Worm (Caenorhabditis elegans) whole organism, L2 larva: ENCODE data around the gene Y46G5A.15.

ENCODE experiments used
- C34F6.9 ChIP-seq: fragments of 150-350 bp; optimal IDR thresholded peaks from 2 replicates; lab custom pipeline; 2014; ENCODE audit warnings: missing biosample characterization, missing genetic modification characterization
- R02D3.7 ChIP-seq: fragments of 150-350 bp; optimal IDR thresholded peaks from 2 replicates; lab custom pipeline; 2014; ENCODE audit warnings: missing biosample characterization, missing genetic modification characterization
- Y55F3AM.14 ChIP-seq: fragments of 200-800 bp; sonication (Bioruptor generic); optimal IDR thresholded peaks from 2 replicates; lab custom pipeline; 2018; ENCODE audit warnings: mild to moderate bottlenecking, missing genetic modification characterization, missing compliant biosample characterization
- alr-1 ChIP-seq: fragments of 150-350 bp; optimal IDR thresholded peaks from 2 replicates; lab custom pipeline; 2014; ENCODE audit warnings: missing biosample characterization, missing genetic modification characterization
- aly-2 ChIP-seq: fragments of 150-350 bp; optimal IDR thresholded peaks from 2 replicates; lab custom pipeline; 2014; ENCODE audit warnings: missing biosample characterization, missing genetic modification characterization
- ama-1 ChIP-seq: fragments of 150-350 bp; optimal IDR thresholded peaks from 2 replicates; lab custom pipeline; 2018; ENCODE audit warnings: inconsistent platforms
- blmp-1 ChIP-seq: sonication (generic microtip); optimal IDR thresholded peaks from 2 replicates; lab custom pipeline; 2017; ENCODE audit warnings: missing genetic modification characterization, mild to moderate bottlenecking, missing compliant biosample characterization, antibody characterized with exemption, moderate library complexity; ENCODE audit not compliant: insufficient read depth
- crh-2 ChIP-seq: sonication (generic microtip); optimal IDR thresholded peaks from 2 replicates; lab custom pipeline; 2017; ENCODE audit warnings: missing biosample characterization, missing genetic modification characterization
- dmd-4 ChIP-seq: sonication (generic microtip); optimal IDR thresholded peaks from 2 replicates; lab custom pipeline; 2017; ENCODE audit warnings: missing biosample characterization, missing genetic modification characterization
- egl-27 ChIP-seq: sonication (generic microtip); optimal IDR thresholded peaks from 3 replicates; lab custom pipeline; 2017; ENCODE audit warnings: missing biosample characterization, missing genetic modification reagents, missing genetic modification characterization
- elt-1 ChIP-seq: fragments of 150-350 bp; optimal IDR thresholded peaks from 2 replicates; lab custom pipeline; 2014; ENCODE audit warnings: missing biosample characterization, missing genetic modification characterization
- elt-3 ChIP-seq: sonication (generic microtip); optimal IDR thresholded peaks from 2 replicates; lab custom pipeline; 2017; ENCODE audit warnings: missing biosample characterization, missing genetic modification characterization
- lin-11 ChIP-seq: fragments of 150-350 bp; sonication (generic microtip); optimal IDR thresholded peaks from 2 replicates; lab custom pipeline; 2014; ENCODE audit warnings: missing biosample characterization, missing genetic modification characterization, inconsistent platforms, mixed read lengths
- lin-13 ChIP-seq: fragments of 150-350 bp; optimal IDR thresholded peaks from 2 replicates; lab custom pipeline; 2014; ENCODE audit warnings: missing biosample characterization, missing genetic modification reagents, missing genetic modification characterization
- lsy-2 ChIP-seq, 2 experiments: fragments of 150-350 bp in 1 of 2; sonication (generic microtip) in 1 of 2; optimal IDR thresholded peaks; 2 replicates each; lab custom pipeline; 2014 to 2017; ENCODE audit warnings: missing biosample characterization in 2 of 2, missing genetic modification characterization in 2 of 2
- mbf-1 ChIP-seq: sonication (generic microtip); optimal IDR thresholded peaks from 2 replicates; lab custom pipeline; 2017; ENCODE audit warnings: missing biosample characterization, missing genetic modification characterization
- nhr-11 ChIP-seq: fragments of 150-350 bp; optimal IDR thresholded peaks from 2 replicates; lab custom pipeline; 2014; ENCODE audit warnings: missing biosample characterization, missing genetic modification characterization
- nhr-12 ChIP-seq: fragments of 150-350 bp; optimal IDR thresholded peaks from 2 replicates; lab custom pipeline; 2014; ENCODE audit warnings: missing biosample characterization, missing genetic modification characterization
- nhr-129 ChIP-seq: fragments of 150-350 bp; optimal IDR thresholded peaks from 2 replicates; lab custom pipeline; 2014; ENCODE audit warnings: missing biosample characterization, missing genetic modification characterization
- nhr-21 ChIP-seq: fragments of 150-350 bp; optimal IDR thresholded peaks from 2 replicates; lab custom pipeline; 2014; ENCODE audit warnings: missing biosample characterization, missing genetic modification characterization
- nhr-237 ChIP-seq: fragments of 150-350 bp; optimal IDR thresholded peaks from 2 replicates; lab custom pipeline; 2014; ENCODE audit warnings: missing biosample characterization, missing genetic modification characterization
- nhr-25 ChIP-seq: fragments of 150-350 bp; sonication (generic microtip); optimal IDR thresholded peaks from 3 replicates; lab custom pipeline; 2014; ENCODE audit warnings: missing biosample characterization, missing genetic modification characterization
- peb-1 ChIP-seq: fragments of 150-350 bp; optimal IDR thresholded peaks from 2 replicates; lab custom pipeline; 2014; ENCODE audit warnings: missing biosample characterization, missing genetic modification characterization
- skn-1 ChIP-seq: sonication (generic microtip); optimal IDR thresholded peaks from 2 replicates; lab custom pipeline; 2017; ENCODE audit warnings: missing biosample characterization, missing genetic modification characterization
- sma-3 ChIP-seq: sonication (generic microtip); optimal IDR thresholded peaks from 2 replicates; lab custom pipeline; 2016; ENCODE audit warnings: missing genetic modification reagents, missing genetic modification characterization, missing compliant biosample characterization
- sma-9 ChIP-seq, 2 experiments: fragments of 150-350 bp in 1 of 2; sonication (generic microtip) in 1 of 2; optimal IDR thresholded peaks; 2 replicates each; lab custom pipeline; 2014 to 2016; ENCODE audit warnings: missing genetic modification characterization in 2 of 2, mild to moderate bottlenecking in 1 of 2, missing biosample characterization in 1 of 2, missing compliant biosample characterization in 1 of 2, missing genetic modification reagents in 1 of 2, moderate library complexity in 1 of 2
- snpc-4 ChIP-seq: fragments of 150-350 bp; optimal IDR thresholded peaks from 2 replicates; lab custom pipeline; 2014; ENCODE audit warnings: missing biosample characterization, missing genetic modification characterization
- unc-55 ChIP-seq: fragments of 150-350 bp; sonication (generic microtip); optimal IDR thresholded peaks from 3 replicates; lab custom pipeline; 2014; ENCODE audit warnings: missing biosample characterization, missing genetic modification reagents, missing genetic modification characterization
- zag-1 ChIP-seq: fragments of 150-350 bp; optimal IDR thresholded peaks from 2 replicates; lab custom pipeline; 2014; ENCODE audit warnings: missing biosample characterization, missing genetic modification characterization
- ztf-1 ChIP-seq: fragments of 200-800 bp; sonication (Bioruptor generic); conservative IDR thresholded peaks from 2 replicates; pipeline ENCODE4 v1.3.6; 2022; ENCODE audit warnings: missing genetic modification characterization, missing compliant biosample characterization
- ztf-11 ChIP-seq: sonication (generic microtip); optimal IDR thresholded peaks from 2 replicates; lab custom pipeline; 2017; ENCODE audit warnings: missing biosample characterization, missing genetic modification characterization
- ztf-4 ChIP-seq: fragments of 150-350 bp; optimal IDR thresholded peaks from 2 replicates; lab custom pipeline; 2014; ENCODE audit warnings: missing biosample characterization, missing genetic modification characterization

The Y46G5A.15 gene

DNA sequence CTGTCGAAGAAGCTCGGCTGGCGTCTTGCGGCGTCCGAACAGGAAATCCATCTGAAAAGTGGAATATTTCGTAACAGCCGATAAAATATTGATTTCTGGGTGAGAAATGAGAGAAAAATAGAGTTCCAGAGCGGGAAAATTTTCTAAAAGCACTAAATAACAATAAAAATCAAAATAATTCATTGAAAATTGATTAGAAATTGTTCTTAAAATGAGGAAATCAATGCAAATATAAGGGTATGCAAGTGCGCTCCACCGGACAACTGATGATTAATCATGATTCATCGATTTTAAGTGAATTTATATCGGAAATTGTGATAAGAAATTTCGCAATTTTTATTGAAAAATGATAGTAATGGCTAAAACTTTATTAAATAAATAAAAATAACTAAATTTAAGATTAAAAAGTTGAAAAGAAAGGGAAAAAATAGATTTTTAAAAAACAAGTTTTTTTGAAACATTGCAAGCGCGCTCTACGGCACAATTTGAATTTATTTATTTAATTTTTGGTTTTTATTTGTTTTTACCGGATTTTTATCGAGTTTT is 17.0 kb downstream of the Y46G5A.15 start, which contains the start of the genes vps-2 and tiar-2 (continued):
- TF ChIP-seq skn-1 (tag; lab: Kevin White, UChicago), result peak; percentile 70
- TF ChIP-seq nhr-21 (tag; lab: Kevin White, UChicago), result peak; percentile 34
- peak in 1 of 2 experiments; percentile 87 for TF ChIP-seq lsy-2 (tag; optimal IDR thresholded peaks at IDR 0.05; lab: Kevin White, UChicago)
- TF ChIP-seq nhr-129 (tag; lab: Kevin White, UChicago), result peak; percentile 20
- no peak for TF ChIP-seq ztf-1 (GFP tag; lab: Robert Waterston, UW)
- TF ChIP-seq alr-1 (tag; lab: Kevin White, UChicago), result no peak
- no peak for TF ChIP-seq ztf-4 (tag; lab: Kevin White, UChicago)
- TF ChIP-seq R02D3.7 (tag; lab: Kevin White, UChicago), result no peak
- TF ChIP-seq ztf-11 (tag; lab: Kevin White, UChicago), result no peak
- TF ChIP-seq aly-2, result no peak
- TF ChIP-seq egl-27 (tag; lab: Kevin White, UChicago), result no peak
- peak; percentile 79 for TF ChIP-seq unc-55 (GFP tag; lab: Kevin White, UChicago)

ce11 chrII:12767258-12767824 is 17.9 kb downstream of the Y46G5A.15 start:
- TF ChIP-seq nhr-25 (tag; lab: Kevin White, UChicago) (no peak), blmp-1 (tag; lab: Kevin White, UChicago) (no peak), lin-13 (no peak), egl-27 (tag; lab: Kevin White, UChicago) (no peak), ztf-1 (GFP tag; lab: Robert Waterston, UW) (no peak), snpc-4 (tag; lab: Kevin White, UChicago) (no peak), unc-55 (GFP tag; lab: Kevin White, UChicago) (no peak), C34F6.9 (tag; lab: Kevin White, UChicago) (no peak), elt-3 (tag; lab: Kevin White, UChicago) (no peak), skn-1 (tag; lab: Kevin White, UChicago) (no peak), zag-1 (tag; lab: Kevin White, UChicago) (no peak), sma-9 (GFP tag; optimal IDR thresholded peaks at IDR 0.05; lab: Kevin White, UChicago) (no peak), sma-9 (tag; optimal IDR thresholded peaks at IDR 0.05; lab: Kevin White, UChicago) (no peak), alr-1 (tag; lab: Kevin White, UChicago) (no peak), nhr-12 (tag; lab: Kevin White, UChicago) (no peak), mbf-1 (tag; lab: Kevin White, UChicago) (no peak), lsy-2 (tag; optimal IDR thresholded peaks at IDR 0.05; lab: Kevin White, UChicago) (no peak), elt-1 (tag; lab: Kevin White, UChicago) (no peak), lin-11 (tag; lab: Kevin White, UChicago) (no peak)
- TF ChIP-seq, all 48 proteins: peak for 0

DNA sequence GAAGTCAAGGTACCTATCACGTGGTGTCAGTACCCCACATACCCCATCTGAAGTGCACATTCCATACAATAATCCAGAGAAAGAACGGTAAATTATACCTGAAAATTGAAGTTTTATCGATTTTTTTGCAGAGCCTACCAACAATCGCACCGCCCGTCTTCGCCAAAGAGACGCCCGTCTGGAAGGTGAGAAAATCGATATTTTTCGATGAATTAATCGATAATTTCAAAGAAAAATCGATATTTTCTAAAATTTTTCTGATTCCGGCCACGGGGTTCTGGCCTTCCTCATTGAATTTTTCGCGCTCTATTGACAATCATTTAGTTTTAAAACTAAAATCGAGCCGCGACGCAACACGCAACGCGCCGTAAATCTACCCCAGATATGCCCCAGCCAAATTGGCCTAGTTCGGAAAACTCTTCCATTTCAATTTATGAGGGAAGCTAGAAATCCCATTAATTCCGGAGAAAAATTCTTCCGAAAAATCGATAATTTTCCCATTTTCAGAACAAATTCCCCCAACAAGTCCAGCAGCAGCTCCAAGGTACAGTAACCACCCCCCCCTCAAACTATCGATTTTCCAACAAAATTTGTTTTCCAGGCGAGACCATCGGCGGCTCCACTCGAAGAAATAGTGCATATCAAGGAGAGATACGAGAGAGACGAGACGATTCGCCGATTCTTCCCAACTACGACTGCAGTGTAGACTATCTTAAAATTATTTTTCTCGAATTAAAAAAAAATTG is 18.6 kb downstream of the Y46G5A.15 start:
- TF ChIP-seq nhr-237 (tag; lab: Kevin White, UChicago) (no peak), lin-11 (tag; lab: Kevin White, UChicago) (no peak), peb-1 (tag; lab: Kevin White, UChicago) (no peak), ama-1 (lab: Kevin White, UChicago) (no peak), blmp-1 (tag; lab: Kevin White, UChicago) (no peak), ztf-4 (tag; lab: Kevin White, UChicago) (no peak)

DNA sequence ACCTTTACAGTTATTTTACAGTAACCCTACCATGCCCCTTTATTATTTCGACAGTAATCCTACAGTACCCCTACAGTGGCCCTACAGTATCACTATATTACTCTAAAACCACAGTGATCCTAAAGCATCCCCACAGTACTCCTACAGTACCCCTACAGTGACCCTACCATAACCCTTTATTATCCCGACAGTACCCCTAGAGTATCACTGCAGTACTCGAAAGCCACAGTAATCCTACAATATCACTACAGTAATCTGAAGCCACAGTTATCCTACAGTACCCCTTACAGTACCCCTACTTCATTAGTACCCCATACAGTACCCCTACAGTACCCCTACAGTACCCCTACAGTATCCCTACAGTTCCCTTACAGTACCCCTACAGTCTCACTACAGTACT is 20.7 kb downstream of the Y46G5A.15 start:
- TF ChIP-seq dmd-4 (tag; lab: Kevin White, UChicago) (no peak), nhr-11 (no peak), Y55F3AM.14 (no peak), crh-2 (tag; lab: Kevin White, UChicago) (no peak), sma-3 (GFP tag; lab: Kevin White, UChicago) (no peak), nhr-12 (tag; lab: Kevin White, UChicago) (no peak), snpc-4 (tag; lab: Kevin White, UChicago) (no peak), elt-3 (tag; lab: Kevin White, UChicago) (no peak), sma-9 (GFP tag; optimal IDR thresholded peaks at IDR 0.05; lab: Kevin White, UChicago) (no peak), sma-9 (tag; optimal IDR thresholded peaks at IDR 0.05; lab: Kevin White, UChicago) (no peak), nhr-129 (tag; lab: Kevin White, UChicago) (no peak), C34F6.9 (tag; lab: Kevin White, UChicago) (no peak), ztf-1 (GFP tag; lab: Robert Waterston, UW) (no peak), ztf-11 (tag; lab: Kevin White, UChicago) (no peak), nhr-21 (tag; lab: Kevin White, UChicago) (no peak), ztf-4 (tag; lab: Kevin White, UChicago) (no peak), zag-1 (tag; lab: Kevin White, UChicago) (no peak), elt-1 (tag; lab: Kevin White, UChicago) (no peak), peb-1 (tag; lab: Kevin White, UChicago) (no peak)
